Worm (Caenorhabditis elegans): ENCODE data around the gene frpr-11.
A peak's percentile ranks its signal among the peaks of the same experiment; 100 is the strongest.

frpr-11 gene

ce11 chrV:8939424-8940065, 32.5 kb downstream of the frpr-11 start (continued):
- TF ChIP-seq tbp1 (GFP tag; optimal IDR thresholded peaks at IDR 0.05) (no peak), snpc-1.1 (tag; optimal IDR thresholded peaks at IDR 0.05; ENCODE audit: insufficient read depth) (no peak), F22D6.2 (tag; optimal IDR thresholded peaks at IDR 0.05) (peak; percentile 5), Y53F4B.3 (GFP tag; IDR thresholded peaks at IDR 0.05) (no peak), efl-1 (GFP tag; optimal IDR thresholded peaks at IDR 0.05) (no peak), ztf-3 (GFP tag; optimal IDR thresholded peaks at IDR 0.05) (no peak), nhr-27 (tag; optimal IDR thresholded peaks at IDR 0.05) (no peak), sdz-38 (tag; optimal IDR thresholded peaks at IDR 0.05) (no peak), ceh-79 (tag; optimal IDR thresholded peaks at IDR 0.05) (no peak), F39B2.1 (GFP tag; IDR thresholded peaks at IDR 0.05) (no peak), egl-44 (GFP tag; IDR thresholded peaks at IDR 0.05) (no peak), F49E8.2 (tag; optimal IDR thresholded peaks at IDR 0.05; ENCODE audit: insufficient read depth) (no peak)

ce11 chrV:8940419-8940818, 33.4 kb downstream of the frpr-11 start:
- TF ChIP-seq zfh-2 (GFP tag; conservative IDR thresholded peaks at IDR 0.05) (peak; percentile 88), D2030.7 (GFP tag; IDR thresholded peaks at IDR 0.05) (no peak), dpl-1 (GFP tag; optimal IDR thresholded peaks at IDR 0.05) (no peak), egrh-3 (GFP tag; IDR thresholded peaks at IDR 0.05) (peak; percentile 83)

DNA sequence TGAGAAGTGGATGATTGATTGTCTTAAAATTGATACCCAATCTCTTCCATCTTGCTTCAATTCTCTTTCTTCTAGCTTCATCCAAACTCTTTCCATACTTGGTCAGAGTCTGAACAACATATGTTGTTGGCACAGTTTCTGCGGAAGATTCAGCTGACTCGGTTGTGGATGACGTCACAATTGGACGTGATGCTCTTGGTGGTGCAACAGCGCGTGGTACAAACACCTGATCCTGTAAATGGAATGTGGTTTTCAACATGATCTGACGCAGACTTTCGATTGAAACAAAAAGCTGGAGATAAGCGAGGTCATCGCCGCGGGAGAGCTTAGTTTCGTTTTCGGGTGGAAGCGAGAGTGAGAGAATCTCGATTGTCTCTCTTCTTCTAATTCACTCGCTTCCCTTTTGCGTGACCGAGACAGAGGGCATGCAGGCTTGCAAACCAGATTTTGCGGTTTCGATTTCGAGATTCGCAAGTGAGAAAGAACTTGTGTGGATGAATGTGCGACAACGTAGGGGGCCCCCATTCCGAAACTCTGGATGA, 35.5 kb downstream of the frpr-11 start:
- TF ChIP-seq madf-3 (GFP tag; IDR thresholded peaks at IDR 0.05) (no peak), rcor-1 (GFP tag; IDR thresholded peaks at IDR 0.05) (no peak), zfh-2 (GFP tag; conservative IDR thresholded peaks at IDR 0.05) (0 out of 2 replicates have a peak, but pooled peaks have one; percentile 27)

- TF ChIP-seq T07F8.4 (tag; optimal IDR thresholded peaks at IDR 0.05), result no peak
- TF ChIP-seq ztf-22 (GFP tag; optimal IDR thresholded peaks at IDR 0.05), result no peak
- no peak for TF ChIP-seq hsf-1 (GFP tag; IDR thresholded peaks at IDR 0.05)
- no peak for TF ChIP-seq unc-130 (GFP tag; optimal IDR thresholded peaks at IDR 0.05)
- TF ChIP-seq ets-4 (GFP tag; optimal IDR thresholded peaks at IDR 0.05), result no peak
- no peak for TF ChIP-seq B0261.1 (tag; optimal IDR thresholded peaks at IDR 0.05)
- no peak for TF ChIP-seq ccch-3 (GFP tag; optimal IDR thresholded peaks at IDR 0.05)
- TF ChIP-seq F52B5.7 (tag; optimal IDR thresholded peaks at IDR 0.05), result no peak
- TF ChIP-seq B0035.1 (tag; optimal IDR thresholded peaks at IDR 0.05), result no peak
- TF ChIP-seq ama-1 (optimal IDR thresholded peaks at IDR 0.05), result no peak
- TF ChIP-seq ama-1 (GFP tag; optimal IDR thresholded peaks at IDR 0.05), result no peak
- TF ChIP-seq hlh-12 (tag; optimal IDR thresholded peaks at IDR 0.05), result no peak
- TF ChIP-seq Y95B8A.8 (GFP tag; IDR thresholded peaks at IDR 0.05), result no peak
- TF ChIP-seq let-526 (GFP tag; IDR thresholded peaks at IDR 0.05), result no peak
- TF ChIP-seq mxl-1 (tag; optimal IDR thresholded peaks at IDR 0.05), result no peak
- no peak for TF ChIP-seq let-607 (tag; optimal IDR thresholded peaks at IDR 0.05)
- no peak for TF ChIP-seq Y53F4B.3 (GFP tag; IDR thresholded peaks at IDR 0.05)
These were observed 37.0 kb downstream of the frpr-11 start, which contains the start of gene T19A5.3 for ce11 chrV:8943963-8944362. Gene T19A5.3 (minus strand): TSS chrV:8944063.

All from whole organism, young adult.